Worm (Caenorhabditis elegans) whole organism, late embryonic: ENCODE results near the gene K02D10.4.

Experiments used
- F13H6.1 ChIP-seq: sonication (generic microtip); optimal IDR thresholded peaks from 2 replicates; lab custom pipeline; 2016; ENCODE audit warnings: missing genetic modification characterization, missing compliant biosample characterization
- ama-1 ChIP-seq: fragments of 150-350 bp; optimal IDR thresholded peaks from 2 replicates; lab custom pipeline; 2014
- ceh-34 ChIP-seq: sonication (generic microtip); optimal IDR thresholded peaks from 2 replicates; lab custom pipeline; 2016; ENCODE audit warnings: mild to moderate bottlenecking, missing genetic modification characterization, missing compliant biosample characterization
- dmd-4 ChIP-seq: sonication (generic microtip); optimal IDR thresholded peaks from 2 replicates; lab custom pipeline; 2016; ENCODE audit warnings: borderline replicate concordance, missing genetic modification characterization, missing compliant biosample characterization
- eyg-1 ChIP-seq: sonication (generic microtip); optimal IDR thresholded peaks from 2 replicates; lab custom pipeline; 2016; ENCODE audit warnings: missing genotype, missing genetic modification characterization, missing compliant biosample characterization
- nhr-11 ChIP-seq: fragments of 150-350 bp; optimal IDR thresholded peaks from 2 replicates; lab custom pipeline; 2014; ENCODE audit warnings: missing biosample characterization, missing genetic modification characterization
- nhr-232 ChIP-seq: sonication (generic microtip); optimal IDR thresholded peaks from 2 replicates; lab custom pipeline; 2016; ENCODE audit warnings: missing genetic modification characterization, missing compliant biosample characterization
- sox-2 ChIP-seq: fragments of 200-800 bp; sonication (Bioruptor generic); IDR thresholded peaks from 2 replicates; pipeline ENCODE4 v1.3.6; 2022; ENCODE audit warnings: missing genetic modification reagents, missing genetic modification characterization, missing compliant biosample characterization
- syd-9 ChIP-seq: sonication (generic microtip); optimal IDR thresholded peaks from 2 replicates; lab custom pipeline; 2016; ENCODE audit warnings: mild to moderate bottlenecking, missing genetic modification characterization, moderate library complexity, missing compliant biosample characterization
- ttx-3 ChIP-seq: sonication (generic microtip); optimal IDR thresholded peaks from 2 replicates; lab custom pipeline; 2016; ENCODE audit warnings: missing genetic modification reagents, missing genetic modification characterization, missing compliant biosample characterization
- unc-55 ChIP-seq: sonication (generic microtip); optimal IDR thresholded peaks from 2 replicates; lab custom pipeline; 2017; ENCODE audit warnings: missing biosample characterization, missing genetic modification reagents, missing genetic modification characterization

DNA sequence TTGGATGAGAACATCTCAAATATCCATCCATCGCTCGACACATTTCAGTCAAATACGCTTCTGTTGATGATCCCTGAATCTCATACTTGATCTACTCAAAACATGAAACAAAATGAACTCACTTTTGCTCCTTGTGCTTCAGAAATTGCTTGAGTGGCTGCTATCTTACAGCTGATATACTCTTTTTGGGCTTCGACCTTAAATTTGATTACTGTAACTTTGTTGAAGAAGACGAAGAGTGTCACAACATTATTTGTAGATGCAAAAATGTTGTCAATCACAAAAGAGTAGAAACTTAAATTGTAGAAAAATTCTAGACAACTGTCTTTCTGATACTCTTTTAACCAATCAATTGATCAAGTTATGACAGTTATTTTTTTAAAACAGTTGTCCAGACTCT is 37.2 kb downstream of the K02D10.4 start:
- no peak for TF ChIP-seq nhr-11
- TF ChIP-seq eyg-1 (tag; lab: Kevin White, UChicago) = no peak
- no peak for TF ChIP-seq sox-2 (GFP tag; lab: Robert Waterston, UW)
- TF ChIP-seq ceh-34 (tag; lab: Kevin White, UChicago) = no peak
- TF ChIP-seq dmd-4 = no peak
- TF ChIP-seq unc-55 = no peak
- TF ChIP-seq ama-1 (lab: Kevin White, UChicago) = no peak
- no peak for TF ChIP-seq F13H6.1
- TF ChIP-seq nhr-232 (tag; lab: Kevin White, UChicago) = no peak
- no peak for TF ChIP-seq syd-9 (tag; lab: Kevin White, UChicago)
- TF ChIP-seq ttx-3 (tag; lab: Kevin White, UChicago) = no peak
